Fruit fly (Drosophila melanogaster): Measurements from ENCODE around the gene mad2.
A peak's percentile ranks its signal among the peaks of the same experiment; 100 is the strongest.

The mad2 gene

dm6 chr3L:5807370-5808100 lies 5.4 kb downstream of the mad2 start:
- TF ChIP-seq noc (tag; optimal IDR thresholded peaks at IDR 0.05) = no peak

dm6 chr3L:5802733-5803132 lies 10.2 kb downstream of the mad2 start, which contains the start of gene CG42272:
Gene CG42272, plus strand, starts transcription at chr3L:5803033.
- no peak for TF ChIP-seq noc (tag; optimal IDR thresholded peaks at IDR 0.05)

dm6 chr3L:5802063-5802531 lies 10.8 kb downstream of the mad2 start:
- no peak for TF ChIP-seq noc (tag; optimal IDR thresholded peaks at IDR 0.05)

- TF ChIP-seq noc (tag; optimal IDR thresholded peaks at IDR 0.05) = no peak
These were observed 15.6 kb downstream of the mad2 start for dm6 chr3L:5797274-5797673.

- TF ChIP-seq noc (tag; optimal IDR thresholded peaks at IDR 0.05) = no peak
These were observed 16.3 kb downstream of the mad2 start, which contains the start of gene Tektin-C for dm6 chr3L:5796493-5796998. Gene Tektin-C, minus strand, starts transcription at chr3L:5796543.

dm6 chr3L:5793967-5794366 lies 18.9 kb downstream of the mad2 start, which contains the start of gene Bre1:
Gene Bre1, minus strand, starts transcription at chr3L:5794192.
- no peak for TF ChIP-seq noc (tag; optimal IDR thresholded peaks at IDR 0.05)

- no peak for TF ChIP-seq noc (tag; optimal IDR thresholded peaks at IDR 0.05)
These were observed 23.2 kb downstream of the mad2 start for dm6 chr3L:5789663-5790062.

- TF ChIP-seq noc (tag; optimal IDR thresholded peaks at IDR 0.05) = no peak
These were observed 24.1 kb downstream of the mad2 start for dm6 chr3L:5788823-5789222.

dm6 chr3L:5787476-5787875 lies 25.4 kb downstream of the mad2 start:
- no peak for TF ChIP-seq noc (tag; optimal IDR thresholded peaks at IDR 0.05)

dm6 chr3L:5786604-5787003 lies 26.3 kb downstream of the mad2 start, which contains the start of gene Cralbp:
Gene Cralbp, minus strand, starts transcription at chr3L:5786718.
- no peak for TF ChIP-seq noc (tag; optimal IDR thresholded peaks at IDR 0.05)

dm6 chr3L:5785237-5786062 lies 27.4 kb downstream of the mad2 start:
- no peak for TF ChIP-seq noc (tag; optimal IDR thresholded peaks at IDR 0.05)

dm6 chr3L:5779476-5780401 lies 33.2 kb downstream of the mad2 start, which contains the start of the genes Myt1, PGRP-LD and Pmi:
Gene Myt1, minus strand, starts transcription at chr3L:5779591.
Gene PGRP-LD, plus strand, starts transcription at chr3L:5780051.
Gene Pmi, plus strand, starts transcription at chr3L:5780051.
- TF ChIP-seq noc (tag; optimal IDR thresholded peaks at IDR 0.05) = no peak

dm6 chr3L:5777114-5777513 lies 35.8 kb downstream of the mad2 start, which contains the start of gene vito:
Gene vito, minus strand, starts transcription at chr3L:5777333.
- TF ChIP-seq noc (tag; optimal IDR thresholded peaks at IDR 0.05) = no peak

- no peak for TF ChIP-seq noc (tag; optimal IDR thresholded peaks at IDR 0.05)
These were observed 38.1 kb downstream of the mad2 start for dm6 chr3L:5774782-5775181.

- TF ChIP-seq noc (tag; optimal IDR thresholded peaks at IDR 0.05) = peak; percentile 96
These were observed 42.0 kb downstream of the mad2 start for dm6 chr3L:5770817-5771425.

Data from whole organism, larva.